Fruit fly (Drosophila melanogaster) whole organism, embryonic: ENCODE results near the gene TFAM.

Experiments
- Abd-B ChIP-seq: fragments of 200-800 bp; sonication (Bioruptor generic); optimal IDR thresholded peaks from 2 replicates; lab custom pipeline; 2018; ENCODE audit warnings: missing biosample characterization, mild to moderate bottlenecking, missing genetic modification characterization, moderate library complexity
- B-H1 ChIP-seq: fragments of 200-800 bp; sonication (Bioruptor generic); IDR thresholded peaks from 3 replicates; pipeline ENCODE4 v1.3.6; 2022; ENCODE audit warnings: missing biosample characterization, missing genetic modification characterization
- CG10274 ChIP-seq: fragments of 200-800 bp; sonication (Bioruptor generic); optimal IDR thresholded peaks from 3 replicates; lab custom pipeline; 2017; ENCODE audit warnings: missing biosample characterization, mild to moderate bottlenecking, missing genetic modification characterization
- CG10431 ChIP-seq: fragments of 200-800 bp; sonication (Bioruptor generic); optimal IDR thresholded peaks from 3 replicates; lab custom pipeline; 2018; ENCODE audit warnings: missing biosample characterization, mild to moderate bottlenecking, missing genetic modification characterization
- CG11504 ChIP-seq: fragments of 200-800 bp; sonication (Bioruptor generic); optimal IDR thresholded peaks from 3 replicates; lab custom pipeline; 2019; ENCODE audit warnings: missing biosample characterization, mild to moderate bottlenecking, missing genetic modification characterization, moderate library complexity
- CG11696 ChIP-seq: fragments of 200-800 bp; sonication (Bioruptor generic); IDR thresholded peaks from 2 replicates; pipeline ENCODE4 v1.3.6; 2022; ENCODE audit warnings: missing biosample characterization, missing genetic modification characterization
- CG12071 ChIP-seq: fragments of 200-800 bp; sonication (Bioruptor generic); optimal IDR thresholded peaks from 3 replicates; lab custom pipeline; 2018; ENCODE audit warnings: missing biosample characterization, mild to moderate bottlenecking, missing genetic modification characterization
- CG12299 ChIP-seq: fragments of 200-800 bp; sonication (Bioruptor generic); optimal IDR thresholded peaks from 2 replicates; lab custom pipeline; 2018; ENCODE audit warnings: missing biosample characterization, mild to moderate bottlenecking, missing genetic modification characterization
- CG12769 ChIP-seq: fragments of 200-800 bp; sonication (Bioruptor generic); optimal IDR thresholded peaks from 2 replicates; lab custom pipeline; 2019; ENCODE audit warnings: missing biosample characterization, mild to moderate bottlenecking, missing genetic modification characterization, moderate library complexity
- CG13894 ChIP-seq: fragments of 200-800 bp; sonication (Bioruptor generic); optimal IDR thresholded peaks from 3 replicates; lab custom pipeline; 2018; ENCODE audit warnings: missing biosample characterization, mild to moderate bottlenecking, missing genetic modification characterization, moderate library complexity
- CG14014 ChIP-seq: fragments of 200-800 bp; sonication (Bioruptor generic); IDR thresholded peaks from 2 replicates; pipeline ENCODE4 v1.3.6; 2022; ENCODE audit warnings: missing biosample characterization, missing genetic modification characterization
- CG15696 ChIP-seq: fragments of 200-800 bp; sonication (Bioruptor generic); optimal IDR thresholded peaks from 2 replicates; lab custom pipeline; 2019; ENCODE audit warnings: missing biosample characterization, mild to moderate bottlenecking, missing genetic modification characterization, moderate library complexity
- CG17186 ChIP-seq: fragments of 200-800 bp; sonication (Bioruptor generic); optimal IDR thresholded peaks from 3 replicates; lab custom pipeline; 2017; ENCODE audit warnings: missing biosample characterization, missing genetic modification reagents, missing genetic modification characterization
- CG17385 ChIP-seq: fragments of 200-800 bp; sonication (Bioruptor generic); optimal IDR thresholded peaks from 3 replicates; lab custom pipeline; 2018; ENCODE audit warnings: missing biosample characterization, mild to moderate bottlenecking, missing genetic modification characterization
- CG18619 ChIP-seq: fragments of 200-800 bp; sonication (Bioruptor generic); optimal IDR thresholded peaks from 3 replicates; lab custom pipeline; 2017; ENCODE audit warnings: missing biosample characterization, mild to moderate bottlenecking, missing genetic modification characterization
- CG2712 ChIP-seq: fragments of 200-800 bp; optimal IDR thresholded peaks from 3 replicates; lab custom pipeline; 2019; ENCODE audit warnings: missing biosample characterization, mild to moderate bottlenecking, missing genetic modification characterization, moderate library complexity
- CG32532 ChIP-seq: fragments of 200-800 bp; sonication (Bioruptor generic); IDR thresholded peaks from 2 replicates; pipeline ENCODE4 v1.3.6; 2022; ENCODE audit warnings: missing biosample characterization, missing genetic modification characterization
- CG33213 ChIP-seq: fragments of 200-800 bp; sonication (Bioruptor generic); optimal IDR thresholded peaks from 3 replicates; lab custom pipeline; 2016; ENCODE audit warnings: missing biosample characterization, missing genetic modification characterization
- CG4328 ChIP-seq: fragments of 200-800 bp; sonication (Bioruptor generic); optimal IDR thresholded peaks from 3 replicates; lab custom pipeline; 2017; ENCODE audit warnings: missing biosample characterization, missing genetic modification reagents, missing genetic modification characterization
- CG7372 ChIP-seq: fragments of 200-800 bp; sonication (Bioruptor generic); IDR thresholded peaks from 2 replicates; pipeline ENCODE4 v1.3.6; 2022; ENCODE audit warnings: missing biosample characterization, missing genetic modification characterization
- CG7928 ChIP-seq: fragments of 200-800 bp; sonication (Bioruptor generic); optimal IDR thresholded peaks from 2 replicates; lab custom pipeline; 2017; ENCODE audit warnings: missing biosample characterization, mild to moderate bottlenecking, missing genetic modification characterization
- CG7963 ChIP-seq: fragments of 200-800 bp; sonication (Bioruptor generic); IDR thresholded peaks from 3 replicates; pipeline ENCODE4 v1.3.6; 2022; ENCODE audit warnings: missing biosample characterization, missing genetic modification characterization; ENCODE audit not compliant: partially characterized antibody
- CG9215 ChIP-seq: fragments of 200-800 bp; sonication (Bioruptor generic); IDR thresholded peaks from 2 replicates; pipeline ENCODE4 v1.3.6; 2022; ENCODE audit warnings: missing biosample characterization, missing genetic modification characterization
- CG9876 ChIP-seq: fragments of 200-800 bp; sonication (Bioruptor generic); optimal IDR thresholded peaks from 2 replicates; lab custom pipeline; 2016; ENCODE audit warnings: missing biosample characterization, missing genetic modification characterization
- Dip3 ChIP-seq: fragments of 200-800 bp; sonication (Bioruptor generic); optimal IDR thresholded peaks from 3 replicates; lab custom pipeline; 2016; ENCODE audit warnings: missing biosample characterization, missing genetic modification characterization
- Fer3 ChIP-seq: fragments of 200-800 bp; sonication (Bioruptor generic); optimal IDR thresholded peaks from 2 replicates; lab custom pipeline; 2018; ENCODE audit warnings: missing biosample characterization, mild to moderate bottlenecking, missing genetic modification characterization, moderate library complexity
- H2.0 ChIP-seq: fragments of 200-800 bp; sonication (Bioruptor generic); IDR thresholded peaks from 2 replicates; pipeline ENCODE4 v1.3.6; 2022; ENCODE audit warnings: missing biosample characterization, missing genetic modification characterization
- MESR4 ChIP-seq: fragments of 200-800 bp; sonication (Bioruptor generic); optimal IDR thresholded peaks from 2 replicates; lab custom pipeline; 2018; ENCODE audit warnings: missing biosample characterization, mild to moderate bottlenecking, missing genetic modification characterization, moderate library complexity
- Opbp ChIP-seq: fragments of 200-800 bp; sonication (Bioruptor generic); IDR thresholded peaks from 3 replicates; pipeline ENCODE4 v1.3.6; 2022; ENCODE audit warnings: missing biosample characterization, missing genetic modification characterization; ENCODE audit not compliant: partially characterized antibody
- Sin3A ChIP-seq: fragments of >200 bp; optimal IDR thresholded peaks from 2 replicates; lab custom pipeline; 2018
- TFAM ChIP-seq: fragments of 200-800 bp; sonication (Bioruptor generic); optimal IDR thresholded peaks from 2 replicates; lab custom pipeline; 2017; ENCODE audit warnings: missing biosample characterization, missing genetic modification characterization, inconsistent platforms
- ac ChIP-seq: fragments of 200-800 bp; sonication (Bioruptor generic); optimal IDR thresholded peaks from 3 replicates; lab custom pipeline; 2017; ENCODE audit warnings: missing biosample characterization, mild to moderate bottlenecking, missing genetic modification characterization
- bbx ChIP-seq: fragments of 200-800 bp; sonication (Bioruptor generic); IDR thresholded peaks from 2 replicates; pipeline ENCODE4 v1.3.6; 2022; ENCODE audit warnings: missing biosample characterization, missing genetic modification characterization; ENCODE audit not compliant: partially characterized antibody
- danr ChIP-seq: fragments of 200-800 bp; sonication (Bioruptor generic); IDR thresholded peaks from 2 replicates; pipeline ENCODE4 v1.3.6; 2022; ENCODE audit warnings: missing biosample characterization, missing genetic modification characterization
- dmrt11E ChIP-seq: fragments of 200-800 bp; sonication (Bioruptor generic); optimal IDR thresholded peaks from 3 replicates; lab custom pipeline; 2018; ENCODE audit warnings: missing biosample characterization, mild to moderate bottlenecking, missing genetic modification characterization, moderate library complexity
- eyg ChIP-seq: fragments of 200-800 bp; sonication (Bioruptor generic); optimal IDR thresholded peaks from 3 replicates; lab custom pipeline; 2016; ENCODE audit warnings: missing biosample characterization, missing genetic modification characterization
- ftz-f1 ChIP-seq: fragments of 200-800 bp; sonication (Bioruptor generic); optimal IDR thresholded peaks from 2 replicates; lab custom pipeline; 2016; ENCODE audit warnings: missing biosample characterization, missing genetic modification characterization
- gt ChIP-seq: fragments of 200-800 bp; sonication (Bioruptor generic); IDR thresholded peaks from 2 replicates; pipeline ENCODE4 v1.3.6; 2022; ENCODE audit warnings: missing biosample characterization, missing genetic modification characterization
- hb ChIP-seq: fragments of 200-800 bp; sonication (Bioruptor generic); IDR thresholded peaks from 3 replicates; pipeline ENCODE4 v1.3.6; 2022; ENCODE audit warnings: missing biosample characterization, missing genetic modification characterization; ENCODE audit not compliant: partially characterized antibody
- jumu ChIP-seq: fragments of 200-800 bp; sonication (Bioruptor generic); optimal IDR thresholded peaks from 3 replicates; lab custom pipeline; 2016; ENCODE audit warnings: missing biosample characterization, missing genetic modification characterization
- kni ChIP-seq: fragments of 200-800 bp; sonication (Bioruptor generic); optimal IDR thresholded peaks from 3 replicates; lab custom pipeline; 2017; ENCODE audit warnings: mild to moderate bottlenecking, missing biosample characterization, missing genetic modification reagents, missing genetic modification characterization
- mirr ChIP-seq: fragments of 200-800 bp; sonication (Bioruptor generic); optimal IDR thresholded peaks from 3 replicates; lab custom pipeline; 2018; ENCODE audit warnings: missing biosample characterization, mild to moderate bottlenecking, missing genetic modification characterization
- mld ChIP-seq: fragments of 200-800 bp; sonication (Bioruptor generic); IDR thresholded peaks from 3 replicates; pipeline ENCODE4 v1.3.6; 2022; ENCODE audit warnings: missing biosample characterization, missing genetic modification characterization; ENCODE audit not compliant: partially characterized antibody
- org-1 ChIP-seq: fragments of 200-800 bp; sonication (Bioruptor generic); optimal IDR thresholded peaks from 2 replicates; lab custom pipeline; 2017; ENCODE audit warnings: missing biosample characterization, missing genetic modification characterization
- pum ChIP-seq: fragments of 200-800 bp; sonication (Bioruptor generic); optimal IDR thresholded peaks from 2 replicates; lab custom pipeline; 2016; ENCODE audit warnings: missing biosample characterization, missing genetic modification characterization
- slbo ChIP-seq: fragments of 200-800 bp; sonication (Bioruptor generic); IDR thresholded peaks from 2 replicates; pipeline ENCODE4 v1.3.6; 2022; ENCODE audit warnings: missing biosample characterization, missing genetic modification characterization
- sob ChIP-seq: fragments of 200-800 bp; sonication (Bioruptor generic); IDR thresholded peaks from 2 replicates; pipeline ENCODE4 v1.3.6; 2022; ENCODE audit warnings: missing biosample characterization, missing genetic modification characterization
- vvl ChIP-seq: fragments of 200-800 bp; sonication (Bioruptor generic); IDR thresholded peaks from 2 replicates; pipeline ENCODE4 v1.3.6; 2022; ENCODE audit warnings: missing biosample characterization, missing genetic modification characterization
- zfh2 ChIP-seq: fragments of 200-800 bp; sonication (Bioruptor generic); optimal IDR thresholded peaks from 2 replicates; lab custom pipeline; 2016; ENCODE audit warnings: missing biosample characterization, missing genetic modification characterization

The TFAM gene

DNA sequence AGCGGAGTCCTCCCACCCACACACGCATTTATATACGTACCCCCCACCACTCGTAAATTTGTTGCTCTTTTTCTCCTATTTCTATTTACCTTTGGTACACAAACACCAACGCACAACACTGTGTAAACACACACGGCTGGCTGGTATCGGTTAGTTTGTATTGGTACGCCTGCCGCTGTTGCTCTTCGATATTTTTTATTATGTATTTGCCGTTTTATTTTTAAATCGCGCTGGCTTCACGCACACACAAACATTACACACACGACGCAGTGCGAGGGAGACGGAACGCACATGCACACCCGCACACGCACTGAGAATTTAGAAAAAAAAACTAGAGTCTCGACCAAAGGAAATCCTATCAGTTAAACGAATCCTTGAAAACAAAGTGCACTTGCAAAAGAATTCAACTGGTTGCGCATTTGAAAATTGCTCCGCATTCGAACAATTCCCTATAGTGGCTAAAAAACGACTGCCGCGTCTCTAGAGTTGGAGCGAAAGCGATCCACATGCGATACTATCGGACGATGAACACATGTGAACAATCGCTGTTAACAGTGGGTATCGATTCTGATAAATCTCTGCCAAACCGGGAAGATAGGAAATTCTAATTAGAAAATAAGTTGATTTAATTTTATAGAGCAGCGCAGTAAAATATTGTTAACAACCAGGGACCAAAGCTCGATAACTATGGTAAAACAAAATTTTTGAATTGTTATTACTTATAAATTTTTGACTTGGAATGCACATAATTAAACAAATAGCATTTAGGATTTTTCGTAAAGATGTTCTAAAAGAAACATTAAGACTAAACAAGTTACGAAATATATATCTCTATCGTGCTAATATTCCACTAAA is 26.0 kb downstream of the TFAM start (continued):
- TF ChIP-seq CG2712 (tag; lab: Kevin White, UChicago), result peak; percentile 40
- TF ChIP-seq CG9215, result no peak
- TF ChIP-seq danr (GFP tag; lab: Robert Waterston, UW), result no peak
- peak; percentile 88 for TF ChIP-seq CG10431 (GFP tag; lab: Kevin White, UChicago)
- TF ChIP-seq CG13894, result peak; percentile 63
- peak; percentile 12 for TF ChIP-seq jumu (GFP tag; lab: Kevin White, UChicago)
- peak; percentile 67 for TF ChIP-seq eyg (GFP tag; lab: Kevin White, UChicago)
- peak; percentile 26; the same call in 1 of the 2 replicates for TF ChIP-seq slbo (GFP tag; lab: Robert Waterston, UW)
- TF ChIP-seq CG32532, result peak; percentile 28
- peak; percentile 49 for TF ChIP-seq CG7928 (GFP tag; lab: Kevin White, UChicago)
- TF ChIP-seq H2.0 (GFP tag; lab: Robert Waterston, UW), result no peak
- peak; percentile 46 for TF ChIP-seq dmrt11E (tag; lab: Kevin White, UChicago)
- peak; percentile 27 for TF ChIP-seq ftz-f1 (GFP tag; lab: Kevin White, UChicago)
- TF ChIP-seq CG17186 (GFP tag; lab: Kevin White, UChicago), result peak; percentile 72
- peak; percentile 91 for TF ChIP-seq CG15696
- TF ChIP-seq CG12299 (tag; lab: Kevin White, UChicago), result peak; percentile 86
- no peak for TF ChIP-seq pum (GFP tag; lab: Kevin White, UChicago)
- TF ChIP-seq CG4328 (GFP tag; lab: Kevin White, UChicago), result peak; percentile 90
- TF ChIP-seq kni (GFP tag; lab: Kevin White, UChicago), result peak; percentile 98
- peak; percentile 98 for TF ChIP-seq Opbp (GFP tag; lab: Robert Waterston, UW)
- TF ChIP-seq CG33213 (GFP tag; lab: Kevin White, UChicago), result peak; percentile 46
- peak; percentile 95 for TF ChIP-seq mirr
- no peak for TF ChIP-seq zfh2 (GFP tag; lab: Kevin White, UChicago)
- TF ChIP-seq CG10274 (GFP tag; lab: Kevin White, UChicago), result peak; percentile 61
- TF ChIP-seq CG18619 (GFP tag; lab: Kevin White, UChicago), result peak; percentile 50
- peak; percentile 64 for TF ChIP-seq vvl
- TF ChIP-seq CG12071 (GFP tag; lab: Kevin White, UChicago), result peak; percentile 96
- TF ChIP-seq mld (GFP tag; lab: Robert Waterston, UW), result peak; percentile 97
- TF ChIP-seq CG11696 (GFP tag; lab: Robert Waterston, UW), result peak; percentile 41; the same call in 1 of the 2 replicates
- no peak for TF ChIP-seq CG11504 (tag; lab: Kevin White, UChicago)
- TF ChIP-seq gt (GFP tag; lab: Robert Waterston, UW), result no peak
- peak; percentile 74 for TF ChIP-seq CG17385 (GFP tag; lab: Kevin White, UChicago)
- TF ChIP-seq CG14014 (GFP tag; lab: Robert Waterston, UW), result peak; percentile 76; the same call in 1 of the 2 replicates
- peak; percentile 55 for TF ChIP-seq TFAM (GFP tag; lab: Kevin White, UChicago)
- TF ChIP-seq Abd-B (GFP tag; lab: Kevin White, UChicago), result no peak
- TF ChIP-seq hb (GFP tag; lab: Robert Waterston, UW), result peak; percentile 96
- peak; percentile 96 for TF ChIP-seq CG7963 (GFP tag; lab: Robert Waterston, UW)
- peak; percentile 66 for TF ChIP-seq sob (GFP tag; lab: Robert Waterston, UW)
- peak; percentile 92 for TF ChIP-seq ac
- peak; percentile 80 for TF ChIP-seq org-1
- TF ChIP-seq CG12769, result peak; percentile 84
- TF ChIP-seq MESR4 (GFP tag; lab: Kevin White, UChicago), result peak; percentile 54
- peak; percentile 49 for TF ChIP-seq Sin3A (lab: Kevin White, UChicago)
- peak; percentile 24; the same call in 1 of the 3 replicates for TF ChIP-seq B-H1
- TF ChIP-seq CG7372, result no peak
- peak; percentile 38 for TF ChIP-seq CG9876 (GFP tag; lab: Kevin White, UChicago)
- TF ChIP-seq bbx (GFP tag; lab: Robert Waterston, UW), result peak; percentile 99
- TF ChIP-seq Fer3 (tag; lab: Kevin White, UChicago), result peak; percentile 63
- TF ChIP-seq Dip3, result peak; percentile 40
